Worm (Caenorhabditis elegans): ENCODE measurements around the gene K11H12.1.

Gene K11H12.1

ce11 chrIV:603543-603942 is 49.7 kb downstream of the K11H12.1 start, which contains the start of gene prmt-4:
TSS of gene prmt-4 (minus strand) at chrIV:603643.
- no peak for TF ChIP-seq unc-55 (GFP tag; optimal IDR thresholded peaks at IDR 0.05)
- no peak for TF ChIP-seq Y55F3AM.14 (GFP tag; optimal IDR thresholded peaks at IDR 0.05)
- no peak for TF ChIP-seq nhr-77 (tag; optimal IDR thresholded peaks at IDR 0.05)
- TF ChIP-seq F13H6.1 (tag; optimal IDR thresholded peaks at IDR 0.05), result no peak
- no peak for TF ChIP-seq mdl-1 (tag; optimal IDR thresholded peaks at IDR 0.05)
- no peak for TF ChIP-seq fos-1 (tag; optimal IDR thresholded peaks at IDR 0.05)
- TF ChIP-seq ztf-11 (tag; optimal IDR thresholded peaks at IDR 0.05), result no peak
- TF ChIP-seq crh-2 (tag; optimal IDR thresholded peaks at IDR 0.05), result no peak
